Worm (Caenorhabditis elegans) whole organism, young adult: ENCODE data around the gene F13H10.5.

ENCODE experiments used
- B0019.2 ChIP-seq: fragments of 200-800 bp; sonication (Bioruptor generic); conservative IDR thresholded peaks from 2 replicates; pipeline ENCODE4 v1.3.6; 2022; ENCODE audit warnings: missing genetic modification reagents, missing genetic modification characterization, missing compliant biosample characterization
- D2030.7 ChIP-seq: fragments of 200-800 bp; sonication (Bioruptor generic); IDR thresholded peaks from 2 replicates; pipeline ENCODE4 v1.3.6; 2022; ENCODE audit warnings: missing genetic modification reagents, missing genetic modification characterization, missing compliant biosample characterization
- F10E7.11 ChIP-seq: sonication (generic microtip); optimal IDR thresholded peaks from 2 replicates; lab custom pipeline; 2017; ENCODE audit warnings: mild to moderate bottlenecking, missing genetic modification characterization, moderate library complexity, missing compliant biosample characterization
- F33H1.4 ChIP-seq: fragments of 200-800 bp; sonication (Bioruptor generic); IDR thresholded peaks from 2 replicates; pipeline ENCODE4 v1.3.6; 2022; ENCODE audit warnings: missing genetic modification reagents, missing genetic modification characterization, missing compliant biosample characterization
- F37B4.10 ChIP-seq: fragments of 200-800 bp; sonication (Bioruptor generic); IDR thresholded peaks from 2 replicates; pipeline ENCODE4 v1.3.6; 2022; ENCODE audit warnings: missing genetic modification characterization, missing compliant biosample characterization
- Y53G8AR.9 ChIP-seq: fragments of 200-800 bp; sonication (Bioruptor generic); conservative IDR thresholded peaks from 2 replicates; pipeline ENCODE4 v1.3.6; 2022; ENCODE audit warnings: missing genetic modification reagents, missing genetic modification characterization, missing compliant biosample characterization
- akir-1 ChIP-seq: fragments of 200-800 bp; sonication (Bioruptor generic); optimal IDR thresholded peaks from 2 replicates; lab custom pipeline; 2018; ENCODE audit warnings: mild to moderate bottlenecking, missing genetic modification characterization, moderate library complexity, missing compliant biosample characterization
- aptf-3 ChIP-seq: fragments of 200-800 bp; sonication (Bioruptor generic); IDR thresholded peaks from 2 replicates; pipeline ENCODE4 v1.3.6; 2022; ENCODE audit warnings: missing genetic modification characterization, missing compliant biosample characterization
- attf-3 ChIP-seq: fragments of 200-800 bp; sonication (Bioruptor generic); conservative IDR thresholded peaks from 2 replicates; pipeline ENCODE4 v1.3.6; 2022; ENCODE audit warnings: missing genetic modification reagents, missing genetic modification characterization, missing compliant biosample characterization
- attf-5 ChIP-seq: fragments of 200-800 bp; sonication (Bioruptor generic); optimal IDR thresholded peaks from 2 replicates; lab custom pipeline; 2018; ENCODE audit warnings: mild to moderate bottlenecking, missing genetic modification characterization, missing compliant biosample characterization
- cebp-1 ChIP-seq, 2 experiments: fragments of 200-800 bp in 1 of 2; sonication (Bioruptor generic) in 1 of 2; sonication (generic microtip) in 1 of 2; IDR thresholded peaks in 1 of 2; optimal IDR thresholded peaks in 1 of 2; 2 replicates each; pipeline versions ENCODE4 v1.3.6 to Lab custom; 2017 to 2022; ENCODE audit warnings: missing compliant biosample characterization in 2 of 2, missing genetic modification characterization in 2 of 2, mild to moderate bottlenecking in 1 of 2, missing genetic modification reagents in 1 of 2, moderate library complexity in 1 of 2
- ceh-100 ChIP-seq: fragments of 200-800 bp; sonication (Bioruptor generic); IDR thresholded peaks from 2 replicates; pipeline ENCODE4 v1.3.6; 2022; ENCODE audit warnings: missing genetic modification reagents, missing genetic modification characterization, missing compliant biosample characterization
- ceh-58 ChIP-seq: fragments of 200-800 bp; sonication (Bioruptor generic); IDR thresholded peaks from 2 replicates; pipeline ENCODE4 v1.3.6; 2022; ENCODE audit warnings: missing genetic modification characterization, missing compliant biosample characterization
- ceh-91 ChIP-seq: fragments of 200-800 bp; sonication (Bioruptor generic); IDR thresholded peaks from 2 replicates; pipeline ENCODE4 v1.3.6; 2022; ENCODE audit warnings: missing genetic modification reagents, missing genetic modification characterization, missing compliant biosample characterization
- efl-1 ChIP-seq: fragments of 150-350 bp; optimal IDR thresholded peaks from 2 replicates; lab custom pipeline; 2014; ENCODE audit warnings: missing biosample characterization, missing genetic modification reagents, missing genetic modification characterization
- egrh-3 ChIP-seq: fragments of 200-800 bp; sonication (Bioruptor generic); IDR thresholded peaks from 2 replicates; pipeline ENCODE4 v1.3.6; 2022; ENCODE audit warnings: missing genetic modification reagents, missing genetic modification characterization, missing compliant biosample characterization
- ekl-4 ChIP-seq: fragments of 200-800 bp; sonication (Bioruptor generic); IDR thresholded peaks from 2 replicates; pipeline ENCODE4 v1.3.6; 2022; ENCODE audit warnings: missing genetic modification reagents, missing genetic modification characterization, missing compliant biosample characterization
- hmg-1.2 ChIP-seq: fragments of 200-800 bp; sonication (Bioruptor generic); IDR thresholded peaks from 2 replicates; pipeline ENCODE4 v1.3.6; 2022; ENCODE audit warnings: missing genetic modification reagents, missing genetic modification characterization, missing compliant biosample characterization
- hsf-1 ChIP-seq: fragments of 200-800 bp; sonication (Bioruptor generic); IDR thresholded peaks from 2 replicates; pipeline ENCODE4 v1.3.6; 2022; ENCODE audit warnings: missing genetic modification reagents, missing genetic modification characterization, missing compliant biosample characterization
- lin-26 ChIP-seq: fragments of 200-800 bp; sonication (Bioruptor generic); IDR thresholded peaks from 2 replicates; pipeline ENCODE4 v1.3.6; 2022; ENCODE audit warnings: missing genetic modification reagents, missing genetic modification characterization, missing compliant biosample characterization
- madf-3 ChIP-seq: fragments of 200-800 bp; sonication (Bioruptor generic); IDR thresholded peaks from 2 replicates; pipeline ENCODE4 v1.3.6; 2022; ENCODE audit warnings: missing genetic modification reagents, missing genetic modification characterization, missing compliant biosample characterization
- madf-6 ChIP-seq: fragments of 200-800 bp; sonication (Bioruptor generic); IDR thresholded peaks from 2 replicates; pipeline ENCODE4 v1.3.6; 2022; ENCODE audit warnings: missing genetic modification reagents, missing genetic modification characterization, missing compliant biosample characterization
- madf-8 ChIP-seq: fragments of 200-800 bp; sonication (Bioruptor generic); conservative IDR thresholded peaks from 2 replicates; pipeline ENCODE4 v1.3.6; 2022; ENCODE audit warnings: missing genetic modification reagents, missing genetic modification characterization, missing compliant biosample characterization
- mcd-1 ChIP-seq: fragments of 200-800 bp; sonication (Bioruptor generic); IDR thresholded peaks from 2 replicates; pipeline ENCODE4 v1.3.6; 2022; ENCODE audit warnings: missing genetic modification reagents, missing genetic modification characterization, missing compliant biosample characterization
- rcor-1 ChIP-seq: fragments of 200-800 bp; sonication (Bioruptor generic); IDR thresholded peaks from 2 replicates; pipeline ENCODE4 v1.3.6; 2022; ENCODE audit warnings: missing genetic modification reagents, missing genetic modification characterization, missing compliant biosample characterization
- repo-1 ChIP-seq: sonication (generic microtip); optimal IDR thresholded peaks from 2 replicates; lab custom pipeline; 2017; ENCODE audit warnings: mild to moderate bottlenecking, missing genetic modification characterization, missing compliant biosample characterization
- snpc-1.3 ChIP-seq: sonication (generic microtip); optimal IDR thresholded peaks from 2 replicates; lab custom pipeline; 2017; ENCODE audit warnings: missing genetic modification characterization, mild to moderate bottlenecking, missing compliant biosample characterization, antibody characterized with exemption, moderate library complexity, missing genotype, missing genetic modification reagents; ENCODE audit not compliant: insufficient read depth
- snpc-4 ChIP-seq, 5 experiments: fragments of 150-350 bp in 1 of 5; sonication (generic microtip) in 4 of 5; optimal IDR thresholded peaks; 2 replicates each; lab custom pipeline; 2014 to 2018; ENCODE audit warnings: missing genetic modification characterization in 5 of 5, missing biosample characterization in 3 of 5, antibody characterized with exemption in 2 of 5, mild to moderate bottlenecking in 2 of 5, missing compliant biosample characterization in 2 of 5, missing genotype in 2 of 5, moderate library complexity in 2 of 5, missing genetic modification reagents in 1 of 5
- sptf-2 ChIP-seq: fragments of 200-800 bp; sonication (Bioruptor generic); optimal IDR thresholded peaks from 2 replicates; lab custom pipeline; 2018; ENCODE audit warnings: mild to moderate bottlenecking, missing genetic modification characterization, missing compliant biosample characterization
- ztf-18 ChIP-seq: sonication (generic microtip); optimal IDR thresholded peaks from 2 replicates; lab custom pipeline; 2016; ENCODE audit warnings: missing genotype, mild to moderate bottlenecking, missing genetic modification characterization, missing compliant biosample characterization
- ztf-26 ChIP-seq: sonication (generic microtip); optimal IDR thresholded peaks from 2 replicates; lab custom pipeline; 2017; ENCODE audit warnings: missing genetic modification characterization, missing compliant biosample characterization
- ztf-28 ChIP-seq: fragments of 200-800 bp; sonication (Bioruptor generic); IDR thresholded peaks from 2 replicates; pipeline ENCODE4 v1.3.6; 2022; ENCODE audit warnings: missing genetic modification reagents, missing genetic modification characterization, missing compliant biosample characterization

F13H10.5 gene

ce11 chrIV:10985568-10986035 lies 5.2 kb upstream of the F13H10.5 start, which contains the start of gene cyb-2.1 (continued):
- TF ChIP-seq ztf-28, result no peak
- no peak for TF ChIP-seq mcd-1 (GFP tag; lab: Robert Waterston, UW)
- peak; percentile 18; the same call in 1 of the 2 replicates for TF ChIP-seq hmg-1.2 (GFP tag; lab: Robert Waterston, UW)
- TF ChIP-seq lin-26 (GFP tag; lab: Robert Waterston, UW), result no peak
- peak; percentile 59 for TF ChIP-seq efl-1 (GFP tag; lab: Kevin White, UChicago)
- TF ChIP-seq F10E7.11 (tag; lab: Kevin White, UChicago), result no peak
- TF ChIP-seq F33H1.4, result peak; percentile 71
- no peak for TF ChIP-seq snpc-1.3 (tag; lab: Kevin White, UChicago)
- TF ChIP-seq madf-3 (GFP tag; lab: Robert Waterston, UW), result no peak
- TF ChIP-seq hsf-1 (GFP tag; lab: Robert Waterston, UW), result 0 out of 2 replicates have a peak, but pooled peaks have one; percentile 31
- TF ChIP-seq akir-1 (GFP tag; lab: Kevin White, UChicago), result no peak
- TF ChIP-seq D2030.7 (GFP tag; lab: Robert Waterston, UW), result peak; percentile 55

ce11 chrIV:10987342-10987945 lies 3.4 kb upstream of the F13H10.5 start, which contains the start of gene Y43E12A.3:
Y43E12A.3 (plus strand) TSS chrIV:10987895.
- TF ChIP-seq ekl-4, result peak; percentile 60; the same call in 1 of the 2 replicates
- TF ChIP-seq hsf-1 (GFP tag; lab: Robert Waterston, UW), result 0 out of 2 replicates have a peak, but pooled peaks have one; percentile 43
- TF ChIP-seq D2030.7 (GFP tag; lab: Robert Waterston, UW), result peak; percentile 24; the same call in 1 of the 2 replicates
- TF ChIP-seq ceh-91, result peak; percentile 34; the same call in 1 of the 2 replicates
- TF ChIP-seq F33H1.4, result peak; percentile 28; the same call in 1 of the 2 replicates
- 0 out of 2 replicates have a peak, but pooled peaks have one; percentile 5 for TF ChIP-seq rcor-1 (GFP tag; lab: Robert Waterston, UW)
- 0 out of 2 replicates have a peak, but pooled peaks have one; percentile 48 for TF ChIP-seq Y53G8AR.9 (GFP tag; lab: Robert Waterston, UW)
- peak; percentile 30; the same call in 1 of the 2 replicates for TF ChIP-seq madf-8 (GFP tag; lab: Robert Waterston, UW)
- peak; percentile 72 for TF ChIP-seq madf-6 (GFP tag; lab: Robert Waterston, UW)

- TF ChIP-seq hmg-1.2 (GFP tag; lab: Robert Waterston, UW) (no peak), repo-1 (no peak)
Measured at ce11 chrIV:11001614-11002013, 10.8 kb downstream of the F13H10.5 start, which contains the start of gene F13H10.9. F13H10.9 (plus strand) TSS chrIV:11001914.

ce11 chrIV:11004273-11004672 lies 13.5 kb downstream of the F13H10.5 start, which contains the start of gene F13H10.1:
F13H10.1 (plus strand) TSS chrIV:11004573.
- no peak for TF ChIP-seq snpc-4 (GFP tag; optimal IDR thresholded peaks at IDR 0.05; lab: Kevin White, UChicago)
- TF ChIP-seq snpc-4 (tag; optimal IDR thresholded peaks at IDR 0.05; lab: Kevin White, UChicago), result no peak
- TF ChIP-seq egrh-3 (GFP tag; lab: Robert Waterston, UW), result no peak
- TF ChIP-seq F37B4.10, result no peak
- TF ChIP-seq attf-3 (GFP tag; lab: Robert Waterston, UW), result no peak
- TF ChIP-seq cebp-1 (GFP tag; IDR thresholded peaks at IDR 0.05; lab: Robert Waterston, UW), result no peak
- TF ChIP-seq cebp-1 (tag; optimal IDR thresholded peaks at IDR 0.05; lab: Kevin White, UChicago), result no peak
- no peak for TF ChIP-seq ztf-18 (tag; lab: Kevin White, UChicago)
- no peak for TF ChIP-seq ztf-26 (tag; lab: Kevin White, UChicago)
- TF ChIP-seq attf-5 (GFP tag; lab: Kevin White, UChicago), result no peak
- TF ChIP-seq ceh-100, result no peak
- no peak for TF ChIP-seq B0019.2 (GFP tag; lab: Robert Waterston, UW)
- no peak for TF ChIP-seq aptf-3 (GFP tag; lab: Robert Waterston, UW)
- TF ChIP-seq ceh-58, result no peak
- no peak for TF ChIP-seq lin-26 (GFP tag; lab: Robert Waterston, UW)
- no peak for TF ChIP-seq efl-1 (GFP tag; lab: Kevin White, UChicago)
- TF ChIP-seq repo-1, result no peak
- no peak for TF ChIP-seq sptf-2 (GFP tag; lab: Kevin White, UChicago)
- TF ChIP-seq, all 124 proteins: peak for 0
